Worm (Caenorhabditis elegans): ENCODE measurements around the gene H12D21.5.

DNA sequence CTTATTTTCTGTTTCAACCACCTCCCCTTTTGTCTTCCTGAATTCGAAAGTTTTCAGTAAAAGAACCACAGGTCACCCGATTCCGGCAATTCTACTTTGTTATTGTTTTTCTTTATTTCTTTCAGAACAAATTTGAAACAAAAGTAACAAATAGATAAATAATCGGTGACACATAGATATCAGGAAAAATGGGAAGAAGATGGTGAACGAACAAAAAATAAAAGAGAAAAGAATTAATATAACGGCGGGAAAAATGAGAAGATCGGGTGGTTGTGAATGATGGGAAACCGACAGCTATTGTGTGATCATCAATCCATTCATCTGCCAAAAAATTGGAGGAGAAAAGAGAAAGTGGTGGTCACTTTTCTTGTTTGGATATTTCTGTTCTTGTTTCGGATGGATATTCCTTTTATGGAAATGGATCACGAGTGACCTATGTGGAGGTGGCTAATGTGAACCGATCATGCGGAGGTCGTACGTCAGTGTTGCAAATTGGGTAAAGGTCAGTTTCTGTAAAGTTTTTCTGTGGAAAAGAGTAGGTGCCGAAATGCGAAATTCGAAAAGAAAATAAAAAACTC is 16.5 kb upstream of the H12D21.5 start:
- TF ChIP-seq hnd-1 (tag; optimal IDR thresholded peaks at IDR 0.05) (no peak), scrt-1 (GFP tag; IDR thresholded peaks at IDR 0.05) (no peak), hmbx-1 (tag; optimal IDR thresholded peaks at IDR 0.05) (no peak), ama-1 (optimal IDR thresholded peaks at IDR 0.05) (no peak), tra-4 (tag; optimal IDR thresholded peaks at IDR 0.05) (no peak), flt-1 (GFP tag; IDR thresholded peaks at IDR 0.05) (no peak), sea-1 (GFP tag; conservative IDR thresholded peaks at IDR 0.05) (no peak), B0310.2 (tag; optimal IDR thresholded peaks at IDR 0.05) (no peak), ceh-36 (tag; optimal IDR thresholded peaks at IDR 0.05) (no peak), hmg-4 (GFP tag; optimal IDR thresholded peaks at IDR 0.05) (no peak), ceh-13 (GFP tag; optimal IDR thresholded peaks at IDR 0.05) (no peak), F13C5.2 (tag; optimal IDR thresholded peaks at IDR 0.05) (no peak), ets-7 (tag; optimal IDR thresholded peaks at IDR 0.05) (no peak)
